Fruit fly (Drosophila melanogaster): ENCODE results near the gene CG33303.

CG33303 gene

DNA sequence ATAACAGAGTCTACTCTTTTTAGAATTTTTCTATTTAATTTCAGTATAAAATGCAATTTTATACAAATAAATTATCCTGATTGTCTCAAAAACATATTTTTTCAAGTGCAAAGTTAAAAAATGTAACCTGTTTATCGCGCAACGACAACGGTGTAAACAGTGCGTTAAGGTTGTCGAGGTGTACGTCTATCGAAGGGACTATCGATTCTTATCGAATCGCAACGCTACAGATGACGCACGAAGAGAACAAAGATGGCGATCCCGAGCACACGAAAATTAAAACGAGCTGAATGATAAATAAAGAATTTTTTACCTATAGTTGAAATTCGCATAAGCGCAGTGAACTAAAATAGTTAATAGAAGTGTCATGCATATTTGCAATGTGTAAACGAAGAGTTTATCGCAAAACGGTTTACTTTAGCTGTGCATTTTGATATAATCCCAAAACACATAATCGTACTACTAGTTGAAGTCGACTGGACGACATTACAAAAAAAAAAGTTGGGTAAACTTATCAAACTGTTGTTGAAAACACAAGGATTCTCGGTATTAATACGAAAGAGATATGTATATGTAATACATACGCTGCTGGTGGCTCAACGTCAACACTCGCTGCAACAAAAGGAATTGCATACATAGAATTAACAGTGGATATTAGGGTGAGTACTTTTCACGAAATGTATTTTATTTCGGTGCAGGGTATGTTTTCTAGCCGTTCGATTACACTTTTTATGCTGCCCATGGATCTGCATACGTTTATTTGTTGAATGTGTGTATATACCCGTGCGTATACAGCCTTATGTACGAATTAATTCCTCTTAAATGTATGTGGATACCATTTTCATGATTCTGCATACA lies 12.5 kb upstream of the CG33303 start, which contains the start of gene da (continued):
- TF ChIP-seq fd96Cb (tag; optimal IDR thresholded peaks at IDR 0.05), result peak; percentile 64
- TF ChIP-seq CG15601 (tag; optimal IDR thresholded peaks at IDR 0.05), result peak; percentile 48
- TF ChIP-seq CG16779 (GFP tag; IDR thresholded peaks at IDR 0.05), result no peak
- peak; percentile 26 for TF ChIP-seq Fer1 (GFP tag; optimal IDR thresholded peaks at IDR 0.05)
- TF ChIP-seq schlank (tag; optimal IDR thresholded peaks at IDR 0.05), result peak; percentile 9
- no peak for TF ChIP-seq CG14667 (GFP tag; IDR thresholded peaks at IDR 0.05)
- no peak for TF ChIP-seq CG3065 (GFP tag; optimal IDR thresholded peaks at IDR 0.05)
- no peak for TF ChIP-seq CG1233 (GFP tag; optimal IDR thresholded peaks at IDR 0.05)
- peak; percentile 74 for TF ChIP-seq Camta (GFP tag; optimal IDR thresholded peaks at IDR 0.05)
- peak; percentile 32 for TF ChIP-seq CG8089 (GFP tag; optimal IDR thresholded peaks at IDR 0.05)
- TF ChIP-seq pnt (GFP tag; optimal IDR thresholded peaks at IDR 0.05), result peak; percentile 26
- no peak for TF ChIP-seq oc (tag; optimal IDR thresholded peaks at IDR 0.05)
- no peak for TF ChIP-seq luna (GFP tag; optimal IDR thresholded peaks at IDR 0.05)
- peak; percentile 36 for TF ChIP-seq slp2 (GFP tag; optimal IDR thresholded peaks at IDR 0.05)
- no peak for TF ChIP-seq croc (GFP tag; conservative IDR thresholded peaks at IDR 0.05)
- peak; percentile 77 for TF ChIP-seq CG30403 (GFP tag; optimal IDR thresholded peaks at IDR 0.05)
- TF ChIP-seq CG7556 (GFP tag; optimal IDR thresholded peaks at IDR 0.05), result peak; percentile 25
- peak; percentile 65 for TF ChIP-seq nerfin-2 (GFP tag; IDR thresholded peaks at IDR 0.05; ENCODE audit: partially characterized antibody)
- TF ChIP-seq E2f2 (GFP tag; IDR thresholded peaks at IDR 0.05), result peak; percentile 47; the same call in 1 of the 2 replicates
- no peak for TF ChIP-seq dan (GFP tag; IDR thresholded peaks at IDR 0.05)
- TF ChIP-seq psq (GFP tag; optimal IDR thresholded peaks at IDR 0.05), result no peak
- peak; percentile 55 for TF ChIP-seq CG7786 (GFP tag; optimal IDR thresholded peaks at IDR 0.05)
- TF ChIP-seq usp (GFP tag; optimal IDR thresholded peaks at IDR 0.05), result no peak
- peak; percentile 38 for TF ChIP-seq CG6854 (GFP tag; optimal IDR thresholded peaks at IDR 0.05)
- peak; percentile 6 for TF ChIP-seq ash1 (GFP tag; optimal IDR thresholded peaks at IDR 0.05)
- TF ChIP-seq Dad (GFP tag; optimal IDR thresholded peaks at IDR 0.05), result peak; percentile 45
- no peak; the same call in 1 of the 2 replicates for TF ChIP-seq sisA (GFP tag; IDR thresholded peaks at IDR 0.05)
- TF ChIP-seq Hr39 (optimal IDR thresholded peaks at IDR 0.05), result no peak
- TF ChIP-seq pan (optimal IDR thresholded peaks at IDR 0.05), result no peak
- TF ChIP-seq pan (GFP tag; optimal IDR thresholded peaks at IDR 0.05 in 1 of 2, IDR thresholded peaks at IDR 0.05 in 1 of 2), result peak in 1 of 2 experiments; percentile 61
- TF ChIP-seq Nf-YA (GFP tag; IDR thresholded peaks at IDR 0.05), result no peak
- TF ChIP-seq chm (GFP tag; IDR thresholded peaks at IDR 0.05), result peak; percentile 55
- peak; percentile 46 for TF ChIP-seq her (GFP tag; optimal IDR thresholded peaks at IDR 0.05)
- no peak for TF ChIP-seq CG4328 (GFP tag; optimal IDR thresholded peaks at IDR 0.05)
- TF ChIP-seq CG15073 (GFP tag; optimal IDR thresholded peaks at IDR 0.05), result no peak
- TF ChIP-seq gcm (GFP tag; optimal IDR thresholded peaks at IDR 0.05), result no peak
- TF ChIP-seq gce (GFP tag; IDR thresholded peaks at IDR 0.05), result no peak; the same call in 2 of the 3 replicates
- TF ChIP-seq onecut (GFP tag; IDR thresholded peaks at IDR 0.05), result peak; percentile 49
- TF ChIP-seq sna (GFP tag; IDR thresholded peaks at IDR 0.05; ENCODE audit: partially characterized antibody), result no peak
- TF ChIP-seq crc (GFP tag; optimal IDR thresholded peaks at IDR 0.05), result peak; percentile 34
- peak; percentile 53; the same call in 1 of the 2 replicates for TF ChIP-seq CG31441 (GFP tag; IDR thresholded peaks at IDR 0.05)
- TF ChIP-seq shn (GFP tag; optimal IDR thresholded peaks at IDR 0.05), result peak; percentile 7
- TF ChIP-seq CG2712 (tag; optimal IDR thresholded peaks at IDR 0.05), result peak; percentile 71
- peak; percentile 62; the same call in 3 of the 4 replicates for TF ChIP-seq Gug (GFP tag; IDR thresholded peaks at IDR 0.05)
- peak; percentile 15 for TF ChIP-seq wek (GFP tag; optimal IDR thresholded peaks at IDR 0.05)
- TF ChIP-seq CG12236 (GFP tag; optimal IDR thresholded peaks at IDR 0.05), result peak; percentile 48
- no peak for TF ChIP-seq Oaz (GFP tag; IDR thresholded peaks at IDR 0.05)
- no peak for TF ChIP-seq CG14860 (GFP tag; IDR thresholded peaks at IDR 0.05; ENCODE audit: partially characterized antibody)
- TF ChIP-seq ttk (GFP tag; IDR thresholded peaks at IDR 0.05), result 0 out of 2 replicates have a peak, but pooled peaks have one; percentile 19
- TF ChIP-seq kah (GFP tag; optimal IDR thresholded peaks at IDR 0.05), result peak; percentile 7

Data from whole organism, embryonic.